Fruit fly (Drosophila melanogaster): ENCODE measurements around the gene CG10958.

The CG10958 gene

DNA sequence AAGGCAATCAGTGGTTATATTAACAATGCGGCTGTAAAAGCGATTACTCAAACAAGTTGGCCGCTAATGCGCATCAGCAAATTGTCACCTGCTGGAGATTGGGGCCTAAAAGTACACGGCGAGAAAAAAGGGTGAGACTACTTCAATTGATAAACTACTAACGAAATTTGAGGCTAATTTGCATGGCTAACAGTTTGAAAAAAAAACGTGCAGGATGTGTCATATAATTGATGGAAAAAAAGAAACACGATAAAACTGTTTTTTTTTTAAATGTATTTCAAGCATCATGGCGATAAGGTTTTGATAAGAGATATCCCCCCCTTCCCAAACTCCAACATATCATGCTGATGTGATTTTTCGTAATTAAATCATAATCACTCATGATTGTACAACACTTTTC, 19.4 kb upstream of the CG10958 start (continued):
- TF ChIP-seq Dll (GFP tag; IDR thresholded peaks at IDR 0.05; ENCODE audit: partially characterized antibody) = no peak
- no peak for TF ChIP-seq CG1602 (GFP tag; optimal IDR thresholded peaks at IDR 0.05)
- TF ChIP-seq Dref (GFP tag; IDR thresholded peaks at IDR 0.05) = no peak
- no peak for TF ChIP-seq CG5245 (GFP tag; optimal IDR thresholded peaks at IDR 0.05)
- peak; percentile 65 for TF ChIP-seq CG13624 (GFP tag; optimal IDR thresholded peaks at IDR 0.05)
- TF ChIP-seq luna (GFP tag; optimal IDR thresholded peaks at IDR 0.05) = no peak
- no peak for TF ChIP-seq Camta (GFP tag; optimal IDR thresholded peaks at IDR 0.05)
- TF ChIP-seq B-H2 (GFP tag; optimal IDR thresholded peaks at IDR 0.05) = no peak
- TF ChIP-seq CG6765 (GFP tag; optimal IDR thresholded peaks at IDR 0.05) = peak; percentile 21
- peak; percentile 51 for TF ChIP-seq cwo (GFP tag; optimal IDR thresholded peaks at IDR 0.05)
- no peak for TF ChIP-seq h (optimal IDR thresholded peaks at IDR 0.05)
- no peak for TF ChIP-seq sna (GFP tag; IDR thresholded peaks at IDR 0.05; ENCODE audit: partially characterized antibody)
- TF ChIP-seq CG16863 (GFP tag; optimal IDR thresholded peaks at IDR 0.05) = no peak
- TF ChIP-seq CG17359 (tag; optimal IDR thresholded peaks at IDR 0.05) = peak; percentile 6
- no peak for TF ChIP-seq CG13424 (tag; optimal IDR thresholded peaks at IDR 0.05)
- peak; percentile 62 for TF ChIP-seq Fer1 (GFP tag; optimal IDR thresholded peaks at IDR 0.05)
- no peak for TF ChIP-seq z (GFP tag; IDR thresholded peaks at IDR 0.05)
- TF ChIP-seq Trl (optimal IDR thresholded peaks at IDR 0.05) = no peak
- TF ChIP-seq Trl (GFP tag; optimal IDR thresholded peaks at IDR 0.05) = peak; percentile 5
- no peak for TF ChIP-seq kni (GFP tag; optimal IDR thresholded peaks at IDR 0.05)
- no peak for TF ChIP-seq Nf-YA (GFP tag; IDR thresholded peaks at IDR 0.05)
- TF ChIP-seq CG11723 (GFP tag; optimal IDR thresholded peaks at IDR 0.05) = no peak
- no peak for TF ChIP-seq ftz-f1 (GFP tag; optimal IDR thresholded peaks at IDR 0.05)
- TF ChIP-seq inv (GFP tag; IDR thresholded peaks at IDR 0.05; ENCODE audit: partially characterized antibody) = no peak
- no peak for TF ChIP-seq kay (GFP tag; optimal IDR thresholded peaks at IDR 0.05)
- no peak for TF ChIP-seq ara (GFP tag; IDR thresholded peaks at IDR 0.05)
- TF ChIP-seq CG31224 (GFP tag; IDR thresholded peaks at IDR 0.05) = no peak
- TF ChIP-seq trh (GFP tag; optimal IDR thresholded peaks at IDR 0.05) = no peak
- no peak for TF ChIP-seq CG4820 (GFP tag; optimal IDR thresholded peaks at IDR 0.05)
- TF ChIP-seq sisA (GFP tag; IDR thresholded peaks at IDR 0.05) = no peak
- no peak for TF ChIP-seq Hr39 (optimal IDR thresholded peaks at IDR 0.05)
- no peak for TF ChIP-seq tx (GFP tag; optimal IDR thresholded peaks at IDR 0.05)
- no peak for TF ChIP-seq Opbp (GFP tag; IDR thresholded peaks at IDR 0.05; ENCODE audit: partially characterized antibody)
- peak; percentile 60; the same call in 1 of the 2 replicates for TF ChIP-seq vvl (GFP tag; IDR thresholded peaks at IDR 0.05)
- peak; percentile 65; the same call in 2 of the 3 replicates for TF ChIP-seq dysf (GFP tag; IDR thresholded peaks at IDR 0.05)
- peak; percentile 37 for TF ChIP-seq D19B (GFP tag; optimal IDR thresholded peaks at IDR 0.05)
- TF ChIP-seq lbe (GFP tag; optimal IDR thresholded peaks at IDR 0.05) = no peak
- TF ChIP-seq NK7.1 (GFP tag; optimal IDR thresholded peaks at IDR 0.05) = peak; percentile 11
- no peak for TF ChIP-seq CG12769 (tag; optimal IDR thresholded peaks at IDR 0.05)
- TF ChIP-seq CG4328 (GFP tag; optimal IDR thresholded peaks at IDR 0.05) = no peak
- no peak for TF ChIP-seq CG17829 (tag; optimal IDR thresholded peaks at IDR 0.05)
- no peak for TF ChIP-seq Hey (tag; optimal IDR thresholded peaks at IDR 0.05)
- TF ChIP-seq ato (GFP tag; IDR thresholded peaks at IDR 0.05; ENCODE audit: partially characterized antibody) = no peak
- no peak for TF ChIP-seq grau (tag; optimal IDR thresholded peaks at IDR 0.05)
- peak; percentile 30 for TF ChIP-seq bab2 (GFP tag; optimal IDR thresholded peaks at IDR 0.05)
- TF ChIP-seq PHDP (tag; optimal IDR thresholded peaks at IDR 0.05) = peak; percentile 29
- no peak for TF ChIP-seq toy (GFP tag; IDR thresholded peaks at IDR 0.05)
- TF ChIP-seq pb (GFP tag; optimal IDR thresholded peaks at IDR 0.05) = peak; percentile 17
- TF ChIP-seq ro (GFP tag; IDR thresholded peaks at IDR 0.05) = no peak
- TF ChIP-seq org-1 (GFP tag; optimal IDR thresholded peaks at IDR 0.05) = no peak
- no peak for TF ChIP-seq CG7357 (GFP tag; IDR thresholded peaks at IDR 0.05)
- peak; percentile 8 for TF ChIP-seq Side (GFP tag; optimal IDR thresholded peaks at IDR 0.05)
- TF ChIP-seq CG34422 (GFP tag; IDR thresholded peaks at IDR 0.05) = no peak
- TF ChIP-seq ERR (GFP tag; optimal IDR thresholded peaks at IDR 0.05) = no peak

Data from whole organism, embryonic.